Worm (Caenorhabditis elegans) whole organism, L4 larva: ENCODE measurements around the gene F48E3.6.

Experiments used
- D1046.2 ChIP-seq: fragments of 200-800 bp; sonication (Bioruptor generic); IDR thresholded peaks from 2 replicates; pipeline ENCODE4 v1.3.6; 2022; ENCODE audit warnings: missing genetic modification characterization, missing compliant biosample characterization
- F10B5.3 ChIP-seq: sonication (generic microtip); optimal IDR thresholded peaks from 2 replicates; lab custom pipeline; 2016; ENCODE audit warnings: mild to moderate bottlenecking, missing genetic modification characterization, missing compliant biosample characterization
- F26F4.8 ChIP-seq: fragments of 200-800 bp; sonication (Bioruptor generic); conservative IDR thresholded peaks from 2 replicates; pipeline ENCODE4 v1.3.6; 2022; ENCODE audit warnings: missing genetic modification characterization, missing compliant biosample characterization
- R02D3.7 ChIP-seq: fragments of 150-350 bp; sonication (generic microtip); optimal IDR thresholded peaks from 3 replicates; lab custom pipeline; 2014; ENCODE audit warnings: missing biosample characterization, missing genetic modification characterization
- ZK337.2 ChIP-seq: fragments of 200-800 bp; sonication (Bioruptor generic); IDR thresholded peaks from 2 replicates; pipeline ENCODE4 v1.3.6; 2022; ENCODE audit warnings: missing genetic modification reagents, missing genetic modification characterization, missing compliant biosample characterization
- aha-1 ChIP-seq: fragments of 150-350 bp; peaks from one replicate; lab custom pipeline; 2014; ENCODE audit warnings: missing biosample characterization, missing genetic modification characterization
- ceh-62 ChIP-seq: sonication (generic microtip); optimal IDR thresholded peaks from 2 replicates; lab custom pipeline; 2017; ENCODE audit warnings: missing biosample characterization, missing genetic modification characterization
- dve-1 ChIP-seq: sonication (generic microtip); optimal IDR thresholded peaks from 2 replicates; lab custom pipeline; 2017; ENCODE audit warnings: antibody characterized with exemption, mild to moderate bottlenecking, missing genetic modification characterization, missing compliant biosample characterization; ENCODE audit not compliant: insufficient read depth
- fkh-10 ChIP-seq: fragments of 150-350 bp; optimal IDR thresholded peaks from 2 replicates; lab custom pipeline; 2014; ENCODE audit warnings: missing biosample characterization, missing genetic modification reagents, missing genetic modification characterization
- hlh-30 ChIP-seq: sonication (generic microtip); optimal IDR thresholded peaks from 2 replicates; lab custom pipeline; 2017; ENCODE audit warnings: antibody characterized with exemption, mild to moderate bottlenecking, missing genetic modification characterization, missing compliant biosample characterization; ENCODE audit not compliant: insufficient read depth
- hmg-1.1 ChIP-seq: fragments of 200-800 bp; sonication (Bioruptor generic); IDR thresholded peaks from 2 replicates; pipeline ENCODE4 v1.3.6; 2022; ENCODE audit warnings: missing genetic modification reagents, missing genetic modification characterization, missing compliant biosample characterization
- lim-7 ChIP-seq: fragments of 200-800 bp; sonication (Bioruptor generic); IDR thresholded peaks from 2 replicates; pipeline ENCODE4 v1.3.6; 2022; ENCODE audit warnings: missing genetic modification characterization, missing compliant biosample characterization
- lsy-2 ChIP-seq, 2 experiments: fragments of 150-350 bp in 1 of 2; sonication (generic microtip) in 1 of 2; optimal IDR thresholded peaks; 2 replicates each; lab custom pipeline; 2014 to 2017; ENCODE audit warnings: missing biosample characterization in 2 of 2, missing genetic modification characterization in 2 of 2
- mep-1 ChIP-seq: fragments of 150-350 bp; sonication (generic microtip); optimal IDR thresholded peaks from 3 replicates; lab custom pipeline; 2014; ENCODE audit warnings: missing biosample characterization, missing genetic modification characterization
- nhr-11 ChIP-seq: fragments of 150-350 bp; optimal IDR thresholded peaks from 2 replicates; lab custom pipeline; 2014; ENCODE audit warnings: missing biosample characterization, missing genetic modification characterization
- nhr-48 ChIP-seq: sonication (generic microtip); optimal IDR thresholded peaks from 2 replicates; lab custom pipeline; 2016; ENCODE audit warnings: mild to moderate bottlenecking, missing genetic modification characterization, missing compliant biosample characterization
- nhr-6 ChIP-seq: fragments of 150-350 bp; optimal IDR thresholded peaks from 2 replicates; lab custom pipeline; 2014; ENCODE audit warnings: missing biosample characterization, missing genetic modification characterization
- nhr-76 ChIP-seq: fragments of 150-350 bp; optimal IDR thresholded peaks from 2 replicates; lab custom pipeline; 2014; ENCODE audit warnings: missing biosample characterization, missing genetic modification characterization
- php-3 ChIP-seq: fragments of 200-800 bp; sonication (Bioruptor generic); IDR thresholded peaks from 2 replicates; pipeline ENCODE4 v1.3.6; 2022; ENCODE audit warnings: missing genetic modification reagents, missing genetic modification characterization, missing compliant biosample characterization
- set-16 ChIP-seq: fragments of 200-800 bp; sonication (Bioruptor generic); IDR thresholded peaks from 2 replicates; pipeline ENCODE4 v1.3.6; 2022; ENCODE audit warnings: missing genetic modification reagents, missing genetic modification characterization, missing compliant biosample characterization
- tag-97 ChIP-seq: fragments of 200-800 bp; sonication (Bioruptor generic); IDR thresholded peaks from 2 replicates; pipeline ENCODE4 v1.3.6; 2022; ENCODE audit warnings: missing genetic modification characterization, missing compliant biosample characterization
- unc-39 ChIP-seq: sonication (generic microtip); optimal IDR thresholded peaks from 2 replicates; lab custom pipeline; 2017; ENCODE audit warnings: missing biosample characterization, missing genetic modification characterization
- zip-11 ChIP-seq: fragments of 200-800 bp; sonication (Bioruptor generic); IDR thresholded peaks from 2 replicates; pipeline ENCODE4 v1.3.6; 2022; ENCODE audit warnings: missing genetic modification characterization, missing compliant biosample characterization

The F48E3.6 gene

DNA sequence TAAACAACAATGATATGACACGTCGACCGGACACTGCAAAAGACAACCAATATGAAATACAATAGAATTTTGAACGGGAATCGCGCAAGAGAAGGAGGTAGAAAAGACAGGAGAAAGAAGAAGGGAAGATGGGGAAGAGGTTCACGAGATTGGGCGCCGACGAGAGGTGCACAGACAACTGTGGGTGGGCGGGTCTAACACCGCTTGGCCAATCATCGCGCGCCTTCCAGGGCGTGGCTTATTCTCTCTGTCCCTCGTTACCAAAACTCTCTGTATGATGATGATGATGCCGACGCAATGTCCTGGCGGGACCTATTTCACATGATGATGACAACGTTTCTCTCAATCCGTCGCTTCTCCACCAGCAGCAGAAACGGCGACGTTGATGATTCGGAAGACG, 42.2 kb downstream of the F48E3.6 start (continued):
- TF ChIP-seq nhr-11 (no peak), mep-1 (tag; lab: Kevin White, UChicago) (no peak), dve-1 (tag; lab: Kevin White, UChicago) (no peak)
- TF ChIP-seq, all 104 proteins: peak for 5

DNA sequence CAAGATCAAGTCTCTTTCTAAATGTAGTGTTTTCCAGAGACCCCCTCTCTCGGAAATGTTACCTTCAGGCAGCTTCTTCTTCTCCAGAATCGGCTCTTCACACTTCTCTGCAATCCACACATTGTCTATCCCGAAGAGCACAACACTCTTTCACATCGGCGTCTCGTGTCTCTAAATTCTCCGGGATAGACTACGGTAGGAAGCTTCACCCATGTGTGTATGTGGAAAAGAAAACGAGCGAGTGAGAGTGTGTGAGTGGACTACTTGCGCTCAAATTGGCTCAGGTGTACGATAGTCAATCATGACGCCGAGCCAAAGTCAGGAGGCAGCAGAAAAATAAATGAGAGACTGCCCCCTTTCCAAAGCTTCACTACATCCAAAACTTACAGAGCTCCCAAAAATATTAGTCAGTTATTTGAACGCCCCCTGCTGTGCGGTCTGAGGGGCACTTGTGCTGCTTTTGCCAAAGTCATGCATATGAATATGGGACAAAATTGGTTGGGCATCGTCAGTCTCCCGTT, 45.5 kb downstream of the F48E3.6 start:
- no peak for TF ChIP-seq R02D3.7 (tag; lab: Kevin White, UChicago)
- TF ChIP-seq zip-11 (GFP tag; lab: Robert Waterston, UW), result no peak
- peak; percentile 65 for TF ChIP-seq fkh-10 (GFP tag; lab: Kevin White, UChicago)
- no peak for TF ChIP-seq ZK337.2 (GFP tag; lab: Robert Waterston, UW)
- TF ChIP-seq aha-1 (tag; lab: Kevin White, UChicago), result peak; percentile 91
- peak in 1 of 2 experiments; percentile 30 for TF ChIP-seq lsy-2 (tag; optimal IDR thresholded peaks at IDR 0.05; lab: Kevin White, UChicago)
- no peak for TF ChIP-seq D1046.2 (GFP tag; lab: Robert Waterston, UW)

DNA sequence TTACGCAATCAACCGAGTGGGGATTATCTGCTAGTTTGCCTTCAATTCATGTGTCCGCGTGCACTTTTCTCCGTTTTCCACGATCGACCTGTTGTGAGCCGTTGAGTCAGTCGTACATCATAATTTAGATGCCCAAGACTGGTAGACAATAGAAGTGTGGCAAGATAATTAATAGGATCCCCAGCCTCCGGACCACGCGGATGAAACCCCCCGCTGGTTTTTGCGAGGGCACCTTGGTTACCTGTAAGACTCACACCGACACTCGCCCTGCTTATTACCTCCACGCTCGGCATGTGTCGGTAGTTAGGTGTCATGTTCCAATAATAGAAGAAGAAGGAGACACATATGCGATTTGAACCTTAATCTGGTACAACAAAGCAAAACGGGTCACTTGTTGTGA, 46.7 kb downstream of the F48E3.6 start:
- TF ChIP-seq hmg-1.1 (GFP tag; lab: Robert Waterston, UW) (no peak), nhr-76 (tag; lab: Kevin White, UChicago) (no peak), nhr-48 (tag; lab: Kevin White, UChicago) (no peak), unc-39 (tag; lab: Kevin White, UChicago) (no peak), nhr-11 (no peak), nhr-6 (tag; lab: Kevin White, UChicago) (no peak)

DNA sequence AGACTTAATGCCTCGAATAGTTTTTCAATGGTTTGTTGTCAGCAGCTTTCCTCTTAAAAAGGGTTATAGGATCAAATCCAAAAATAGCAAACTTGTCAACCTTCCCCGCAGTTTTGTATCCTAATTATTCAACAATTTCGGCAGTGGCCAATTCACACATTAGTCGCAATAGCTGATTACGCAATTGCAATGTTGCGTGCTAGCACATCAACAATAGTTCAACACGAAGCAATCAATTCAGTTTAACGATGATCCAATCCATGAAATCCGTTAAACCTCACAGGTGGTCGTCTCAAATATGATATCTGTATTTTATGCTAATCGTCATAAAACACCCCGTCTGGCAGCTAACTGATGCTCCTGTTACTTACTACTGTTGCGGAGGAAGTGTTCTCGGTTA, 50.1 kb downstream of the F48E3.6 start:
- TF ChIP-seq fkh-10 (GFP tag; lab: Kevin White, UChicago) (no peak), F10B5.3 (tag; lab: Kevin White, UChicago) (no peak), tag-97 (GFP tag; lab: Robert Waterston, UW) (no peak), set-16 (GFP tag; lab: Robert Waterston, UW) (no peak), php-3 (GFP tag; lab: Robert Waterston, UW) (no peak), hmg-1.1 (GFP tag; lab: Robert Waterston, UW) (no peak), F26F4.8 (GFP tag; lab: Robert Waterston, UW) (no peak), lim-7 (GFP tag; lab: Robert Waterston, UW) (no peak), ceh-62 (tag; lab: Kevin White, UChicago) (no peak), dve-1 (tag; lab: Kevin White, UChicago) (no peak), hlh-30 (tag; lab: Kevin White, UChicago) (no peak)
